Worm (Caenorhabditis elegans) whole organism, midembryonic: Measurements from ENCODE around the gene Y24D9A.6.

Experiments used
- T22C8.4 ChIP-seq: fragments of 200-800 bp; sonication (Bioruptor generic); IDR thresholded peaks from 2 replicates; pipeline ENCODE4 v1.3.6; 2022; ENCODE audit warnings: missing genetic modification characterization, missing compliant biosample characterization
- cog-1 ChIP-seq: sonication (generic microtip); optimal IDR thresholded peaks from 2 replicates; lab custom pipeline; 2016; ENCODE audit warnings: missing genetic modification characterization, missing compliant biosample characterization
- flt-1 ChIP-seq: fragments of 200-800 bp; sonication (Bioruptor generic); IDR thresholded peaks from 2 replicates; pipeline ENCODE4 v1.3.6; 2022; ENCODE audit warnings: missing genetic modification characterization, missing compliant biosample characterization
- med-1 ChIP-seq: sonication (generic microtip); optimal IDR thresholded peaks from 2 replicates; lab custom pipeline; 2017; ENCODE audit warnings: missing genetic modification characterization, mild to moderate bottlenecking, missing compliant biosample characterization, antibody characterized with exemption, missing genetic modification reagents; ENCODE audit not compliant: insufficient read depth
- ref-1 ChIP-seq: fragments of 200-800 bp; sonication (Bioruptor generic); conservative IDR thresholded peaks from 2 replicates; pipeline ENCODE4 v1.3.6; 2022; ENCODE audit warnings: missing genetic modification reagents, missing genetic modification characterization, missing compliant biosample characterization
- tab-1 ChIP-seq: fragments of 200-800 bp; sonication (Bioruptor generic); IDR thresholded peaks from 2 replicates; pipeline ENCODE4 v1.3.6; 2022; ENCODE audit warnings: missing genetic modification characterization, missing compliant biosample characterization
- ztf-29 ChIP-seq: fragments of 200-800 bp; sonication (Bioruptor generic); IDR thresholded peaks from 2 replicates; pipeline ENCODE4 v1.3.6; 2022; ENCODE audit warnings: missing genetic modification reagents, missing genetic modification characterization, missing compliant biosample characterization

DNA sequence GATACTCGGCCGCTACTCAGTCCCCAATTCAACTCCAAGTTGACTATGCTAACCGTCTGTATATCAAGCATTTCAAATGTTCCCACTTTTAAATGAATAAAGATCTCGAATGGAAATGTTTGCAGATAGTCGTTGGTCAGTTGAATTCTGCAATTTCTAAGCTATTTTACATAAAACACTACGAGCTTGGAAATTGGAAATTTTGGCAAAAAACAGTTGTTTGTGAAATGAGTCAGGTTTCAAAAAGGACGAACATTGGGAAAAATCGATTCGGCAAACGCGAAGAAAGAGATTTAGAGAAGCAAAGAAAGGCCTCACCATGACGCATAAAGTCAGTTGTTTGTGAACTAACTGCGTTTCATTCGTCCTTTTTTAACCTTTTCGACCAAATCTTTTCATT, 46.7 kb upstream of the Y24D9A.6 start:
- TF ChIP-seq flt-1 (GFP tag; lab: Robert Waterston, UW) = no peak
- TF ChIP-seq tab-1 (GFP tag; lab: Robert Waterston, UW) = no peak
- no peak for TF ChIP-seq med-1 (GFP tag; lab: Kevin White, UChicago)
- TF ChIP-seq ztf-29 = no peak
- peak; percentile 82 for TF ChIP-seq T22C8.4 (GFP tag; lab: Robert Waterston, UW)
- no peak for TF ChIP-seq ref-1
- TF ChIP-seq cog-1 = no peak
